Fruit fly (Drosophila melanogaster) whole organism, adult: Measurements from ENCODE around the gene CG13994.

ENCODE experiments used
- CG11617 ChIP-seq: fragments of 200-800 bp; sonication (Bioruptor generic); optimal IDR thresholded peaks from 2 replicates; lab custom pipeline; 2017; ENCODE audit warnings: mild to moderate bottlenecking, missing biosample characterization, missing genetic modification reagents, missing genetic modification characterization
- CG12768 ChIP-seq: fragments of 200-800 bp; sonication (Bioruptor generic); optimal IDR thresholded peaks from 2 replicates; lab custom pipeline; 2017; ENCODE audit warnings: missing biosample characterization, missing genetic modification characterization, mild to moderate bottlenecking, moderate library complexity, missing genetic modification reagents
- CG14711 ChIP-seq: fragments of 200-800 bp; sonication (Bioruptor generic); optimal IDR thresholded peaks from 2 replicates; lab custom pipeline; 2018; ENCODE audit warnings: missing biosample characterization, mild to moderate bottlenecking, missing genetic modification characterization, moderate library complexity
- CG1620 ChIP-seq: fragments of 200-800 bp; sonication (Bioruptor generic); optimal IDR thresholded peaks from 2 replicates; lab custom pipeline; 2016; ENCODE audit warnings: missing biosample characterization, missing genetic modification characterization
- CG33017 ChIP-seq: fragments of 200-800 bp; sonication (Bioruptor generic); optimal IDR thresholded peaks from 2 replicates; lab custom pipeline; 2018; ENCODE audit warnings: missing biosample characterization, mild to moderate bottlenecking, missing genetic modification characterization, moderate library complexity
- CG5204 ChIP-seq: fragments of 200-800 bp; sonication (Bioruptor generic); optimal IDR thresholded peaks from 2 replicates; lab custom pipeline; 2016; ENCODE audit warnings: missing biosample characterization, missing genetic modification characterization
- CG7045 ChIP-seq: fragments of 200-800 bp; sonication (Bioruptor generic); optimal IDR thresholded peaks from 2 replicates; lab custom pipeline; 2017; ENCODE audit warnings: missing biosample characterization, mild to moderate bottlenecking, missing genetic modification characterization
- CG7101 ChIP-seq: fragments of 200-800 bp; sonication (Bioruptor generic); optimal IDR thresholded peaks from 2 replicates; lab custom pipeline; 2018; ENCODE audit warnings: missing biosample characterization, mild to moderate bottlenecking, missing genetic modification characterization, moderate library complexity
- Clk ChIP-seq: fragments of 200-800 bp; sonication (Bioruptor generic); optimal IDR thresholded peaks from 2 replicates; lab custom pipeline; 2017; ENCODE audit warnings: missing biosample characterization, missing genetic modification characterization
- Crg-1 ChIP-seq: fragments of 200-800 bp; sonication (Bioruptor generic); optimal IDR thresholded peaks from 2 replicates; lab custom pipeline; 2016; ENCODE audit warnings: missing biosample characterization, missing genetic modification characterization
- Hr96 ChIP-seq: fragments of 200-800 bp; sonication (Bioruptor generic); optimal IDR thresholded peaks from 2 replicates; lab custom pipeline; 2016; ENCODE audit warnings: missing biosample characterization, missing genetic modification characterization
- Mnt ChIP-seq: fragments of 200-800 bp; sonication (Bioruptor generic); optimal IDR thresholded peaks from 2 replicates; lab custom pipeline; 2016; ENCODE audit warnings: missing biosample characterization, mild to moderate bottlenecking, missing genetic modification characterization
- bab1 ChIP-seq: fragments of 200-800 bp; sonication (Bioruptor generic); optimal IDR thresholded peaks from 3 replicates; lab custom pipeline; 2019; ENCODE audit warnings: missing biosample characterization, mild to moderate bottlenecking, missing genetic modification characterization, moderate library complexity
- cic ChIP-seq: fragments of 200-800 bp; sonication (Bioruptor generic); optimal IDR thresholded peaks from 2 replicates; lab custom pipeline; 2017; ENCODE audit warnings: missing biosample characterization, mild to moderate bottlenecking, missing genetic modification characterization, moderate library complexity
- cnc ChIP-seq, 2 experiments: fragments of >200 bp; optimal IDR thresholded peaks; 2 replicates each; lab custom pipeline; 2017
- kay ChIP-seq: fragments of 200-800 bp; sonication (Bioruptor generic); peaks from one replicate; lab custom pipeline; 2016; ENCODE audit warnings: missing biosample characterization, missing genetic modification characterization, borderline replicate concordance
- ovo ChIP-seq: fragments of 200-800 bp; sonication (Bioruptor generic); optimal IDR thresholded peaks from 2 replicates; lab custom pipeline; 2016; ENCODE audit warnings: missing biosample characterization, missing genetic modification characterization
- pad ChIP-seq: fragments of 200-800 bp; sonication (Bioruptor generic); optimal IDR thresholded peaks from 3 replicates; lab custom pipeline; 2017; ENCODE audit warnings: missing biosample characterization, missing genetic modification characterization, mild to moderate bottlenecking, moderate library complexity, missing genetic modification reagents
- tj ChIP-seq: fragments of 200-800 bp; sonication (Bioruptor generic); optimal IDR thresholded peaks from 3 replicates; lab custom pipeline; 2017; ENCODE audit warnings: missing biosample characterization, mild to moderate bottlenecking, missing genetic modification characterization, moderate library complexity
- toe ChIP-seq: fragments of 200-800 bp; sonication (Bioruptor generic); optimal IDR thresholded peaks from 2 replicates; lab custom pipeline; 2016; ENCODE audit warnings: missing biosample characterization, missing genetic modification characterization

CG13994 gene

DNA sequence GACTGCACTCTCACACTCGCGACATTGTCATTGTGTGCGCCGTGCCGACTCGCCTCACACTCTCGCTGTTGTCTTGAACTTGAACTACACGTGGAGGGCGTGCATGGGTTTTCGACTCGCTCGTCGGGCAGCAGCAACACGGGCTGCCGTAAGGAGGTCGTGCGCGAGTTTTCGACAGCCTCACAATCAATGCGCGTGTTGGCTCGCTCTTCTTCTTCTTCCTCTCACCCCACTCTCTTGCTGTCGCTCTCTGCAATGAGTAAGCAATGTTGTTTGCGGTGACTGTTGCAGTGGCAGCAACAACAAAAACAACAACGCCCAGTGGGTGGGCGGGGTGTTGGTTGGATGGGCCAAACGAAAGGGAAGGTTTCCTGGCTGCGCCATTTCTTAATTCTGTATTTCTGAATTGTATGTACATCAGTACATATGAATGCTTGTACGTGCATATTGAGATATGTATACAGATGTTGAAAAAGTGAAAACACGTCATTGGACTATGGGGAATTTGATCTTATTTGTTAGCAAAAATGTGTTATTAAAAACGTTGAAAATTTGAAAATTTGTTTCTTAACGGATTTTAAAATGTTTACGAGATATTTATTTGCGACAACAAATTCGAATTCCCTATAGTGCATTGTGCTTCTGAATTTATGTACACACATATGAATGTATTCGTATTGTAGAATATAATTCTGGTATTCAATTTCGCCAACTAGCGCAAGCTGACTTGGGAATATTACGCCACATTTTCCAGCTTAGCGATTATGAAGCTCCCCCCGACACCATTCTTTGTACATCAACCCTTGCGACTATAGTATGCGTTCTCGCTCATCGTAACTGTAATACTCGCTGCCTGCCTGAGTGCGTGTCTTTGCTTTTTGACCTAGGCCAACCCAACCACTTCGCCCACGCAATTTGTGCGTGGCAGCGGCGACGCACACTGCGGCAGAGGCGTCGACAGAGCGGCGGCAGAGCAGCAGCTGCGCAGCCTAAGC is 25.9 kb downstream of the CG13994 start:
- TF ChIP-seq Hr96 (peak; percentile 52), CG5204 (GFP tag; lab: Kevin White, UChicago) (no peak), CG33017 (peak; percentile 48), CG12768 (peak; percentile 88), bab1 (peak; percentile 79), CG14711 (tag; lab: Kevin White, UChicago) (no peak), toe (GFP tag; lab: Kevin White, UChicago) (no peak), ovo (GFP tag; lab: Kevin White, UChicago) (peak; percentile 63), cnc (optimal IDR thresholded peaks at IDR 0.05; lab: Kevin White, UChicago) (peak; percentile 91 to 93), kay (peak; percentile 100), Mnt (peak; percentile 99), cic (GFP tag; lab: Kevin White, UChicago) (peak; percentile 99), Crg-1 (GFP tag; lab: Kevin White, UChicago) (peak; percentile 49), pad (GFP tag; lab: Kevin White, UChicago) (peak; percentile 54), CG7101 (tag; lab: Kevin White, UChicago) (peak; percentile 66), Clk (GFP tag; lab: Kevin White, UChicago) (peak; percentile 47), tj (GFP tag; lab: Kevin White, UChicago) (peak; percentile 85), CG1620 (GFP tag; lab: Kevin White, UChicago) (peak; percentile 19), CG11617 (GFP tag; lab: Kevin White, UChicago) (peak; percentile 69), CG7045 (GFP tag; lab: Kevin White, UChicago) (peak; percentile 47)

DNA sequence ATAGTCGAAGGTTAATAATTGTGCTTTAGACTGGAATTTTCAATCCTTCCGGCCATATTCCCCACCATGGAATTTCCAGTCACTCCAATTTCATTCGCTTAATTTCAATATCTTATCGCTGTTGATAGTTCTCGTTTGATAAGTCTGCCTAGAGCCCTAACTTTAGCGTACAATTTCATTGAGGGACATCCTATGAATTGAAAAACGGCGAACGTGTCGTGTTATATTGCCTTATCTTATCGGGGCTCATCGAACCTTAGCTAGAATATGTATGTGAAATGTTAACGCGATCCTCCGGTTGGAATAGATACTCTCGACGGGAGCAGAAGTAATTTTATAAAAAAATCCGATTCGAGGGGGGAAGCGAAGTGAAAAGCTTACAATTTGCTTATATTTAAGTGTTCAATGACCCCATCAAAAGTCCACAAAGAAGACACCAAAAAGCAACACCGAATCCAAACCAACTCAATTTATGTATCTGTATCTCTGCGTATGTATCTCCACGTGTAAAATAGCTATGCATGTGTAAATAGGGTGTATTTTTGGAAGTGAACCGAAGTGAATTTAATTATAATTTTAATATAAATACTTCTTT is 26.9 kb downstream of the CG13994 start:
- TF ChIP-seq cnc (optimal IDR thresholded peaks at IDR 0.05; lab: Kevin White, UChicago) (no peak), cic (GFP tag; lab: Kevin White, UChicago) (peak; percentile 99), bab1 (no peak), CG14711 (tag; lab: Kevin White, UChicago) (no peak), CG7101 (tag; lab: Kevin White, UChicago) (no peak)

DNA sequence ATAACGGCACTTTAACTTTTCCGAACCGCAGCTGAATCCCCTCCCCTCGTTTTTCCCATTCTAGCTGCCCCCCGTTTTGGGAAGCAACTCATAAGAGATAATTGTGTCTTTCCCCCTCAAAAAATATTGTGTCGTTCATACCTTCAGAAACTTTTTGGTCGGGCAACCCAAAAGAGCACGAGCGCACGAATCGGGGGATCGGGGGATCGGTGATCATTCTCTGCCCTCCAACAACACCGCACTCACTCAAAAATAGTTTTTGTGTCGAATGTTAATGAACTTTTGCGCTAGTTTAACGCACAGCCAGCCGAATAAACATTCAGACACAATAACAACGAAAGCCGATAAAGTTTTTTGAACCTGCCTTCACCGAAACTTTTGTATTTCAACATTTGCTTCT is 27.6 kb downstream of the CG13994 start:
- TF ChIP-seq Crg-1 (GFP tag; lab: Kevin White, UChicago) (no peak), CG7045 (GFP tag; lab: Kevin White, UChicago) (no peak), CG12768 (no peak), toe (GFP tag; lab: Kevin White, UChicago) (no peak), CG14711 (tag; lab: Kevin White, UChicago) (no peak), CG11617 (GFP tag; lab: Kevin White, UChicago) (no peak), Hr96 (no peak), CG1620 (GFP tag; lab: Kevin White, UChicago) (no peak), CG5204 (GFP tag; lab: Kevin White, UChicago) (no peak), CG33017 (no peak), tj (GFP tag; lab: Kevin White, UChicago) (no peak), cic (GFP tag; lab: Kevin White, UChicago) (no peak), bab1 (no peak), ovo (GFP tag; lab: Kevin White, UChicago) (no peak), cnc (optimal IDR thresholded peaks at IDR 0.05; lab: Kevin White, UChicago) (no peak), Mnt (no peak), kay (no peak), CG7101 (tag; lab: Kevin White, UChicago) (no peak)

DNA sequence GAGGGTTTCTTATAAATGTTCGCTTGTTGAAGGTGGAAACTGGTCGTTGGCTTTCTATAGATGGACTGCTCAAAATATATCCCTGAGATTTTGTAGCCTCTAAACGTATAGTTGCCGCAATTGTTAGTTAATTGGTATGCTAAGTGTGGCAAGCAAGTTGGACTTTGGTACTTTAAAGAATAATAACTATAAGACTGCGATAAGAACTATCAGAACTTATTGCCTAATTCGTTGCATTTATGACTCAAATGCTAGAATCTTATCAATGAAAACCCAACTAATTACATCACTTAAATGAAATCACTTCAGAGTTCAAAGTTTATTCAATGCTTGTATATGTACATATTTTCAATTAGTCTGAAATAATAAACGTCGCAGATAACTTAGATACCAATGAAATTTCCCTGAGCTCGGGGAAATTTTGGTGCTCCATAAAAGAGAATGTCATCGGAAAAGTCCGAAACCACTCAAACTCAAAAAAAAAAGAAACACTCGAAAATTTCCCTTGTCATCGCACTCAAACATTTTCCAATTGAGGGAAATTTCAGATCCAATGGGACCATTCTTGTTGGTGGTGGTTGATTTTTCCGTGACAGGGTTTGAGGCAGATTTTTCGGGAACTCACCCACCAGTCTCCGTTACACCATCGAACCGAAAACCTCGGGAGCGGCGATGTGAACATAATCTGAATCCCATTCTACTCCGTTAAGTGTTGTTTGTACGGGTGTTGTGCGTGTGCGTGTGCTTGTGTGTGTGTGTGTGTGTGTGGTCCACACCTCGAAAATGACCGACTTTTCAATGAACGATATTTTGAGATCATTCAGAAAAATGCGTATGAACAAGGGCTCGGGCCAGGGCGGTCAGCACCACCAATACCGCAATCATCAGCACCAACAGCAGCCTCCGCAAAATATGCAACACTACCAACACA is 28.3 kb downstream of the CG13994 start, which contains the start of gene CG45075:
CG45075 (plus strand) TSS at position 627 of the 931 bp plus-strand sequence.
- TF ChIP-seq CG7045 (GFP tag; lab: Kevin White, UChicago) (no peak), kay (peak; percentile 88)

DNA sequence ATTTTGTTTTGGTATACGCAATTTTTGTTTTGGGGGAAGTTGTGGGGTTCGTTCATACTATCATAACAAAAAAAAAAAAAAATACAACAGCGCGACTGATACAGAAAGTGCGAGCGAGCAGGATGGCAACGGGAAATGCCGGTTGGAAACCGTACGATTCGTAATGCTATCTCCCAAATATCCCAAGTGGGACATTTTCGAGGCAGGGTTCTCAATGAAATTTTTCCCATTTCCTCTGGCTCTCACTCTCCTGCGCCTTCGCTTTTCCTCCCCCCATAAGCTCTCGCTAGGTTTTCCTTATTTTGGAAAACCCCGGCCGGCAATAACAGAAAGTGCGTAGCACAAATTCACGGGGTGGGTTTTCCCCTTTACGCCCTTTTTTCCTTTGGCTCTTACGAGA is 29.5 kb downstream of the CG13994 start:
- TF ChIP-seq CG5204 (GFP tag; lab: Kevin White, UChicago), result no peak
- no peak for TF ChIP-seq CG12768
- no peak for TF ChIP-seq CG14711 (tag; lab: Kevin White, UChicago)
- no peak for TF ChIP-seq Hr96
- no peak for TF ChIP-seq CG33017
- TF ChIP-seq toe (GFP tag; lab: Kevin White, UChicago), result no peak
- no peak for TF ChIP-seq tj (GFP tag; lab: Kevin White, UChicago)
- TF ChIP-seq CG7101 (tag; lab: Kevin White, UChicago), result no peak
- TF ChIP-seq kay, result no peak
- no peak for TF ChIP-seq CG7045 (GFP tag; lab: Kevin White, UChicago)
- TF ChIP-seq Clk (GFP tag; lab: Kevin White, UChicago), result no peak
- TF ChIP-seq cic (GFP tag; lab: Kevin White, UChicago), result no peak
- no peak for TF ChIP-seq CG1620 (GFP tag; lab: Kevin White, UChicago)
- TF ChIP-seq Mnt, result no peak
- TF ChIP-seq CG11617 (GFP tag; lab: Kevin White, UChicago), result no peak
- TF ChIP-seq bab1, result no peak
- no peak for TF ChIP-seq pad (GFP tag; lab: Kevin White, UChicago)
- no peak for TF ChIP-seq ovo (GFP tag; lab: Kevin White, UChicago)
